Worm (Caenorhabditis elegans) whole organism, L4 larva: Measurements from ENCODE around the gene W06A7.2.

Experiments used
- D1046.2 ChIP-seq: fragments of 200-800 bp; sonication (Bioruptor generic); IDR thresholded peaks from 2 replicates; pipeline ENCODE4 v1.3.6; 2022; ENCODE audit warnings: missing genetic modification characterization, missing compliant biosample characterization
- F44E2.7 ChIP-seq: fragments of 200-800 bp; sonication (Bioruptor generic); IDR thresholded peaks from 2 replicates; pipeline ENCODE4 v2.1.2; 2022; ENCODE audit warnings: missing genetic modification characterization, missing compliant biosample characterization
- F49E8.2 ChIP-seq: sonication (generic microtip); optimal IDR thresholded peaks from 2 replicates; lab custom pipeline; 2016; ENCODE audit warnings: missing compliant biosample characterization, mild to moderate bottlenecking, missing genetic modification characterization, borderline replicate concordance
- T20F7.1 ChIP-seq: fragments of 200-800 bp; sonication (Bioruptor generic); optimal IDR thresholded peaks from 2 replicates; lab custom pipeline; 2018; ENCODE audit warnings: mild to moderate bottlenecking, missing genetic modification characterization, missing compliant biosample characterization
- ZK337.2 ChIP-seq: fragments of 200-800 bp; sonication (Bioruptor generic); IDR thresholded peaks from 2 replicates; pipeline ENCODE4 v1.3.6; 2022; ENCODE audit warnings: missing genetic modification reagents, missing genetic modification characterization, missing compliant biosample characterization
- aha-1 ChIP-seq: fragments of 150-350 bp; peaks from one replicate; lab custom pipeline; 2014; ENCODE audit warnings: missing biosample characterization, missing genetic modification characterization
- aly-2 ChIP-seq: sonication (generic microtip); optimal IDR thresholded peaks from 2 replicates; lab custom pipeline; 2018; ENCODE audit warnings: missing biosample characterization, missing genetic modification characterization
- ceh-20 ChIP-seq: fragments of 200-800 bp; sonication (Bioruptor generic); IDR thresholded peaks from 2 replicates; pipeline ENCODE4 v1.3.6; 2022; ENCODE audit warnings: missing genetic modification reagents, missing genetic modification characterization, missing compliant biosample characterization
- ceh-28 ChIP-seq: fragments of 150-350 bp; optimal IDR thresholded peaks from 2 replicates; lab custom pipeline; 2014; ENCODE audit warnings: missing biosample characterization, missing genetic modification reagents, missing genetic modification characterization
- ceh-62 ChIP-seq: sonication (generic microtip); optimal IDR thresholded peaks from 2 replicates; lab custom pipeline; 2017; ENCODE audit warnings: missing biosample characterization, missing genetic modification characterization
- ces-1 ChIP-seq: fragments of 150-350 bp; sonication (generic microtip); optimal IDR thresholded peaks from 4 replicates; lab custom pipeline; 2014; ENCODE audit warnings: missing biosample characterization, missing genetic modification reagents, missing genetic modification characterization
- cey-2 ChIP-seq: sonication (generic microtip); optimal IDR thresholded peaks from 3 replicates; lab custom pipeline; 2017; ENCODE audit warnings: missing genetic modification characterization, mild to moderate bottlenecking, missing compliant biosample characterization, antibody characterized with exemption, borderline replicate concordance; ENCODE audit not compliant: insufficient read depth
- daf-16 ChIP-seq, 3 experiments: sonication (generic microtip); optimal IDR thresholded peaks; 2 replicates each; lab custom pipeline; 2016 to 2017; ENCODE audit warnings: missing genetic modification characterization in 3 of 3, missing genetic modification reagents in 3 of 3, mild to moderate bottlenecking in 2 of 3, missing compliant biosample characterization in 2 of 3, missing biosample characterization in 1 of 3, moderate library complexity in 1 of 3
- hif-1 ChIP-seq, 2 experiments: sonication (generic microtip); optimal IDR thresholded peaks; 2 replicates each; lab custom pipeline; 2016 to 2017; ENCODE audit warnings: missing compliant biosample characterization in 2 of 2, missing genetic modification characterization in 2 of 2, missing genetic modification reagents in 2 of 2, missing genotype in 2 of 2, mild to moderate bottlenecking in 1 of 2
- hlh-11 ChIP-seq: fragments of 200-800 bp; sonication (Bioruptor generic); optimal IDR thresholded peaks from 2 replicates; lab custom pipeline; 2018; ENCODE audit warnings: mild to moderate bottlenecking, missing genetic modification characterization, missing compliant biosample characterization
- hlh-30 ChIP-seq: sonication (generic microtip); optimal IDR thresholded peaks from 2 replicates; lab custom pipeline; 2017; ENCODE audit warnings: antibody characterized with exemption, mild to moderate bottlenecking, missing genetic modification characterization, missing compliant biosample characterization; ENCODE audit not compliant: insufficient read depth
- hmg-1.1 ChIP-seq: fragments of 200-800 bp; sonication (Bioruptor generic); IDR thresholded peaks from 2 replicates; pipeline ENCODE4 v1.3.6; 2022; ENCODE audit warnings: missing genetic modification reagents, missing genetic modification characterization, missing compliant biosample characterization
- jun-1 ChIP-seq: fragments of 150-350 bp; optimal IDR thresholded peaks from 2 replicates; lab custom pipeline; 2014; ENCODE audit warnings: missing biosample characterization, missing genetic modification reagents, missing genetic modification characterization
- lin-39 ChIP-seq: fragments of 150-350 bp; optimal IDR thresholded peaks from 2 replicates; lab custom pipeline; 2014; ENCODE audit warnings: missing biosample characterization, missing genetic modification reagents, missing genetic modification characterization
- lsy-2 ChIP-seq, 2 experiments: fragments of 150-350 bp in 1 of 2; sonication (generic microtip) in 1 of 2; optimal IDR thresholded peaks; 2 replicates each; lab custom pipeline; 2014 to 2017; ENCODE audit warnings: missing biosample characterization in 2 of 2, missing genetic modification characterization in 2 of 2
- mdl-1 ChIP-seq, 2 experiments: fragments of 150-350 bp in 1 of 2; sonication (generic microtip) in 1 of 2; optimal IDR thresholded peaks; 2 replicates each; lab custom pipeline; 2014 to 2017; ENCODE audit warnings: missing biosample characterization in 2 of 2, missing genetic modification characterization in 2 of 2
- nhr-11 ChIP-seq: fragments of 150-350 bp; optimal IDR thresholded peaks from 2 replicates; lab custom pipeline; 2014; ENCODE audit warnings: missing biosample characterization, missing genetic modification characterization
- nhr-41 ChIP-seq: fragments of 200-800 bp; sonication (Bioruptor generic); IDR thresholded peaks from 2 replicates; pipeline ENCODE4 v1.3.6; 2022; ENCODE audit warnings: missing genetic modification reagents, missing genetic modification characterization, missing compliant biosample characterization
- nhr-42 ChIP-seq: fragments of 200-800 bp; sonication (Bioruptor generic); IDR thresholded peaks from 2 replicates; pipeline ENCODE4 v1.3.6; 2022; ENCODE audit warnings: missing genetic modification characterization, missing compliant biosample characterization
- nhr-76 ChIP-seq: fragments of 150-350 bp; optimal IDR thresholded peaks from 2 replicates; lab custom pipeline; 2014; ENCODE audit warnings: missing biosample characterization, missing genetic modification characterization
- php-3 ChIP-seq: fragments of 200-800 bp; sonication (Bioruptor generic); IDR thresholded peaks from 2 replicates; pipeline ENCODE4 v1.3.6; 2022; ENCODE audit warnings: missing genetic modification reagents, missing genetic modification characterization, missing compliant biosample characterization
- rbr-2 ChIP-seq: sonication (generic microtip); optimal IDR thresholded peaks from 2 replicates; lab custom pipeline; 2016; ENCODE audit warnings: missing genotype, missing genetic modification characterization, missing compliant biosample characterization
- sdz-12 ChIP-seq: fragments of 200-800 bp; sonication (Bioruptor generic); optimal IDR thresholded peaks from 2 replicates; lab custom pipeline; 2018; ENCODE audit warnings: mild to moderate bottlenecking, missing genetic modification characterization, missing compliant biosample characterization
- set-16 ChIP-seq: fragments of 200-800 bp; sonication (Bioruptor generic); IDR thresholded peaks from 2 replicates; pipeline ENCODE4 v1.3.6; 2022; ENCODE audit warnings: missing genetic modification reagents, missing genetic modification characterization, missing compliant biosample characterization
- skn-1 ChIP-seq: fragments of 150-350 bp; optimal IDR thresholded peaks from 2 replicates; lab custom pipeline; 2014; ENCODE audit warnings: missing biosample characterization, missing genetic modification characterization
- tra-1 ChIP-seq: fragments of 200-800 bp; sonication (Bioruptor generic); IDR thresholded peaks from 2 replicates; pipeline ENCODE4 v1.3.6; 2022; ENCODE audit warnings: missing genetic modification reagents, missing genetic modification characterization, missing compliant biosample characterization
- unc-62 ChIP-seq, 3 experiments: fragments of 150-350 bp in 1 of 3; sonication (generic microtip); optimal IDR thresholded peaks in 2 of 3; peaks in 1 of 3; 1 replicate in 1 of 3; 2 replicates in 2 of 3; lab custom pipeline; 2014 to 2017; ENCODE audit warnings: missing biosample characterization in 3 of 3, missing genetic modification characterization in 3 of 3, missing genetic modification reagents in 3 of 3, missing genotype in 1 of 3
- vab-7 ChIP-seq: fragments of 200-800 bp; sonication (Bioruptor generic); IDR thresholded peaks from 2 replicates; pipeline ENCODE4 v1.3.6; 2022; ENCODE audit warnings: missing genetic modification reagents, missing genetic modification characterization, missing compliant biosample characterization
- zfp-2 ChIP-seq: sonication (generic microtip); optimal IDR thresholded peaks from 2 replicates; lab custom pipeline; 2016; ENCODE audit warnings: mild to moderate bottlenecking, missing genetic modification characterization, missing compliant biosample characterization
- zfp-3 ChIP-seq: fragments of 200-800 bp; sonication (Bioruptor generic); conservative IDR thresholded peaks from 2 replicates; pipeline ENCODE4 v1.3.6; 2022; ENCODE audit warnings: missing genetic modification reagents, missing genetic modification characterization, missing compliant biosample characterization

Gene W06A7.2

ce11 chrV:14833219-14833618, 11.6 kb downstream of the W06A7.2 start (continued):
- TF ChIP-seq D1046.2 (0 out of 2 replicates have a peak, but pooled peaks have one; percentile 43), aly-2 (tag; lab: Kevin White, UChicago) (no peak)
- TF ChIP-seq, all 104 proteins: peak for 16

ce11 chrV:14835075-14835991, 13.7 kb downstream of the W06A7.2 start:
- TF ChIP-seq unc-62 (GFP tag; optimal IDR thresholded peaks at IDR 0.05 in 1 of 2; lab: Kevin White, UChicago) (peak in 1 of 2 experiments; percentile 72), unc-62 (tag; optimal IDR thresholded peaks at IDR 0.05; lab: Kevin White, UChicago) (no peak), cey-2 (no peak), set-16 (no peak), nhr-41 (GFP tag; lab: Robert Waterston, UW) (no peak)

ce11 chrV:14838130-14838529, 16.5 kb downstream of the W06A7.2 start:
- TF ChIP-seq jun-1 (no peak), aha-1 (tag; lab: Kevin White, UChicago) (peak; percentile 69), ceh-28 (tag; lab: Kevin White, UChicago) (no peak), unc-62 (GFP tag; optimal IDR thresholded peaks at IDR 0.05 in 1 of 2; lab: Kevin White, UChicago) (peak in 1 of 2 experiments; percentile 80), unc-62 (tag; optimal IDR thresholded peaks at IDR 0.05; lab: Kevin White, UChicago) (no peak)

ce11 chrV:14841660-14842059, 20.0 kb downstream of the W06A7.2 start:
- TF ChIP-seq unc-62 (GFP tag; optimal IDR thresholded peaks at IDR 0.05 in 1 of 2; lab: Kevin White, UChicago) (peak in 1 of 2 experiments; percentile 94), unc-62 (tag; optimal IDR thresholded peaks at IDR 0.05; lab: Kevin White, UChicago) (no peak), aly-2 (tag; lab: Kevin White, UChicago) (no peak)

- TF ChIP-seq hif-1 (tag; optimal IDR thresholded peaks at IDR 0.05; lab: Kevin White, UChicago) (peak in 1 of 2 experiments; percentile 21), ceh-62 (tag; lab: Kevin White, UChicago) (no peak), nhr-11 (peak; percentile 52), F44E2.7 (GFP tag; lab: Robert Waterston, UW) (no peak), F49E8.2 (no peak), lin-39 (tag; lab: Kevin White, UChicago) (no peak), daf-16 (GFP tag; optimal IDR thresholded peaks at IDR 0.05; lab: Kevin White, UChicago) (peak in 1 of 2 experiments; percentile 45), daf-16 (tag; optimal IDR thresholded peaks at IDR 0.05; lab: Kevin White, UChicago) (peak; percentile 2), zfp-2 (tag; lab: Kevin White, UChicago) (no peak), ceh-28 (tag; lab: Kevin White, UChicago) (no peak), nhr-42 (GFP tag; lab: Robert Waterston, UW) (no peak), php-3 (GFP tag; lab: Robert Waterston, UW) (0 out of 2 replicates have a peak, but pooled peaks have one; percentile 6), ceh-20 (0 out of 2 replicates have a peak, but pooled peaks have one; percentile 25), skn-1 (tag; lab: Kevin White, UChicago) (no peak), mdl-1 (tag; optimal IDR thresholded peaks at IDR 0.05; lab: Kevin White, UChicago) (peak in 1 of 2 experiments; percentile 44), rbr-2 (tag; lab: Kevin White, UChicago) (no peak), vab-7 (GFP tag; lab: Robert Waterston, UW) (peak; percentile 27; the same call in 1 of the 2 replicates), nhr-76 (tag; lab: Kevin White, UChicago) (no peak), ces-1 (GFP tag; lab: Kevin White, UChicago) (no peak), hlh-30 (tag; lab: Kevin White, UChicago) (peak; percentile 90), sdz-12 (peak; percentile 55), T20F7.1 (GFP tag; lab: Kevin White, UChicago) (no peak), lsy-2 (tag; optimal IDR thresholded peaks at IDR 0.05; lab: Kevin White, UChicago) (peak in 1 of 2 experiments; percentile 8), set-16 (peak; percentile 21; the same call in 1 of the 2 replicates), hmg-1.1 (GFP tag; lab: Robert Waterston, UW) (0 out of 2 replicates have a peak, but pooled peaks have one; percentile 35), hlh-11 (tag; lab: Kevin White, UChicago) (peak; percentile 75), ZK337.2 (no peak), zfp-3 (peak; percentile 55; the same call in 1 of the 2 replicates), tra-1 (peak; percentile 56; the same call in 1 of the 2 replicates)
Measured at ce11 chrV:14847291-14847915, 25.8 kb downstream of the W06A7.2 start, which contains the start of gene ret-1. TSS of gene ret-1 (minus strand) at chrV:14847413.
